Fruit fly (Drosophila melanogaster): ENCODE results near the gene CG8188.

Gene CG8188

dm6 chrX:17742592-17743364 is 40.0 kb upstream of the CG8188 start (continued):
- TF ChIP-seq run (tag; optimal IDR thresholded peaks at IDR 0.05) (peak; percentile 22), CG43689 (GFP tag; IDR thresholded peaks at IDR 0.05) (no peak), Nf-YA (GFP tag; IDR thresholded peaks at IDR 0.05) (no peak), CG10147 (GFP tag; optimal IDR thresholded peaks at IDR 0.05) (peak; percentile 20), ro (GFP tag; IDR thresholded peaks at IDR 0.05) (no peak), al (GFP tag; IDR thresholded peaks at IDR 0.05) (no peak), CG13123 (GFP tag; optimal IDR thresholded peaks at IDR 0.05) (no peak), zf30C (GFP tag; optimal IDR thresholded peaks at IDR 0.05) (peak; percentile 62), CG5245 (GFP tag; optimal IDR thresholded peaks at IDR 0.05) (peak; percentile 25), CG3726 (GFP tag; IDR thresholded peaks at IDR 0.05) (no peak), CG2875 (GFP tag; optimal IDR thresholded peaks at IDR 0.05) (no peak), PHDP (tag; optimal IDR thresholded peaks at IDR 0.05) (peak; percentile 47), gt (GFP tag; IDR thresholded peaks at IDR 0.05) (no peak), phol (tag; optimal IDR thresholded peaks at IDR 0.05) (peak; percentile 72), pita (GFP tag; optimal IDR thresholded peaks at IDR 0.05) (no peak), mirr (GFP tag; optimal IDR thresholded peaks at IDR 0.05) (no peak), CG15514 (GFP tag; optimal IDR thresholded peaks at IDR 0.05) (peak; percentile 1), tna (GFP tag; IDR thresholded peaks at IDR 0.05; ENCODE audit: partially characterized antibody) (no peak), CG18262 (tag; optimal IDR thresholded peaks at IDR 0.05) (peak; percentile 65), HLH4C (GFP tag; IDR thresholded peaks at IDR 0.05; ENCODE audit: partially characterized antibody) (0 out of 3 replicates have a peak, but pooled peaks have one; percentile 23), CG11696 (GFP tag; IDR thresholded peaks at IDR 0.05) (no peak), Gsc (GFP tag; IDR thresholded peaks at IDR 0.05) (no peak), eyg (GFP tag; optimal IDR thresholded peaks at IDR 0.05) (no peak), mam (GFP tag; optimal IDR thresholded peaks at IDR 0.05) (peak; percentile 13), Max (GFP tag; optimal IDR thresholded peaks at IDR 0.05) (peak; percentile 26), grau (tag; optimal IDR thresholded peaks at IDR 0.05) (peak; percentile 53), Hey (tag; optimal IDR thresholded peaks at IDR 0.05) (no peak), CG17612 (GFP tag; IDR thresholded peaks at IDR 0.05) (no peak), jing (GFP tag; optimal IDR thresholded peaks at IDR 0.05) (no peak), HLH3B (GFP tag; IDR thresholded peaks at IDR 0.05) (0 out of 2 replicates have a peak, but pooled peaks have one; percentile 31), Bgb (GFP tag; IDR thresholded peaks at IDR 0.05; ENCODE audit: partially characterized antibody) (peak; percentile 19; the same call in 1 of the 2 replicates), CG10267 (tag; optimal IDR thresholded peaks at IDR 0.05) (peak; percentile 38), Camta (GFP tag; optimal IDR thresholded peaks at IDR 0.05) (peak; percentile 56), Lim3 (GFP tag; IDR thresholded peaks at IDR 0.05) (no peak), CG2116 (GFP tag; optimal IDR thresholded peaks at IDR 0.05) (no peak), CG3163 (GFP tag; optimal IDR thresholded peaks at IDR 0.05) (no peak), CG17359 (tag; optimal IDR thresholded peaks at IDR 0.05) (peak; percentile 41), usp (GFP tag; optimal IDR thresholded peaks at IDR 0.05) (no peak), CG7372 (GFP tag; IDR thresholded peaks at IDR 0.05) (no peak), CG8924 (tag; optimal IDR thresholded peaks at IDR 0.05) (peak; percentile 45), CG17361 (GFP tag; IDR thresholded peaks at IDR 0.05) (peak; percentile 58; the same call in 2 of the 3 replicates), Oaz (GFP tag; IDR thresholded peaks at IDR 0.05) (0 out of 2 replicates have a peak, but pooled peaks have one; percentile 6), yki (optimal IDR thresholded peaks at IDR 0.05) (no peak), sna (GFP tag; IDR thresholded peaks at IDR 0.05; ENCODE audit: partially characterized antibody) (no peak), NFAT (GFP tag; IDR thresholded peaks at IDR 0.05) (no peak), NK7.1 (GFP tag; optimal IDR thresholded peaks at IDR 0.05) (no peak), CG14710 (tag; optimal IDR thresholded peaks at IDR 0.05) (peak; percentile 29), tin (GFP tag; optimal IDR thresholded peaks at IDR 0.05) (peak; percentile 7), Bdp1 (GFP tag; optimal IDR thresholded peaks at IDR 0.05) (no peak), Poxn (GFP tag; IDR thresholded peaks at IDR 0.05) (no peak)
